Worm (Caenorhabditis elegans) whole organism, L1 larva: Measurements from ENCODE around the gene F10G7.10.

Experiments
- C16A3.4 ChIP-seq: fragments of 150-350 bp; optimal IDR thresholded peaks from 2 replicates; lab custom pipeline; 2014; ENCODE audit warnings: missing biosample characterization, missing genetic modification characterization
- F16B12.6 ChIP-seq: fragments of 150-350 bp; optimal IDR thresholded peaks from 2 replicates; lab custom pipeline; 2014; ENCODE audit warnings: missing biosample characterization, missing genetic modification characterization
- aha-1 ChIP-seq: fragments of 150-350 bp; optimal IDR thresholded peaks from 2 replicates; lab custom pipeline; 2014; ENCODE audit warnings: missing biosample characterization, missing genetic modification characterization
- alr-1 ChIP-seq: fragments of 200-800 bp; sonication (Bioruptor generic); optimal IDR thresholded peaks from 2 replicates; lab custom pipeline; 2018; ENCODE audit warnings: borderline replicate concordance, mild to moderate bottlenecking, missing genetic modification characterization, missing compliant biosample characterization
- blmp-1 ChIP-seq: fragments of 150-350 bp; optimal IDR thresholded peaks from 2 replicates; lab custom pipeline; 2014; ENCODE audit warnings: missing biosample characterization, missing genetic modification characterization
- ceh-63 ChIP-seq: fragments of 200-800 bp; sonication (Bioruptor generic); optimal IDR thresholded peaks from 2 replicates; lab custom pipeline; 2018; ENCODE audit warnings: mild to moderate bottlenecking, missing genetic modification characterization, missing compliant biosample characterization
- ceh-82 ChIP-seq, 3 experiments: fragments of 150-350 bp in 1 of 3; sonication (generic microtip) in 2 of 3; optimal IDR thresholded peaks; 2 replicates each; lab custom pipeline; 2014 to 2017; ENCODE audit warnings: missing biosample characterization in 3 of 3, missing genetic modification characterization in 3 of 3
- ces-1 ChIP-seq: fragments of 150-350 bp; optimal IDR thresholded peaks from 2 replicates; lab custom pipeline; 2014; ENCODE audit warnings: missing biosample characterization, missing genetic modification reagents, missing genetic modification characterization
- dpl-1 ChIP-seq, 3 experiments: fragments of 150-350 bp in 2 of 3; sonication (generic microtip) in 1 of 3; optimal IDR thresholded peaks; 2 replicates each; lab custom pipeline; 2014 to 2017; ENCODE audit warnings: missing biosample characterization in 3 of 3, missing genetic modification characterization in 3 of 3, missing genetic modification reagents in 3 of 3
- efl-3 ChIP-seq: fragments of 200-800 bp; sonication (Bioruptor generic); optimal IDR thresholded peaks from 2 replicates; lab custom pipeline; 2018; ENCODE audit warnings: mild to moderate bottlenecking, missing genetic modification characterization, missing compliant biosample characterization
- egl-13 ChIP-seq: sonication (generic microtip); optimal IDR thresholded peaks from 2 replicates; lab custom pipeline; 2016; ENCODE audit warnings: missing genotype, missing genetic modification reagents, missing genetic modification characterization, missing compliant biosample characterization
- hlh-17 ChIP-seq: fragments of 200-800 bp; sonication (Bioruptor generic); optimal IDR thresholded peaks from 2 replicates; lab custom pipeline; 2018; ENCODE audit warnings: missing genetic modification characterization, mild to moderate bottlenecking, missing compliant biosample characterization, moderate library complexity, borderline replicate concordance
- isw-1 ChIP-seq: fragments of 200-800 bp; sonication (Bioruptor generic); IDR thresholded peaks from 2 replicates; pipeline ENCODE4 v1.3.6; 2022; ENCODE audit warnings: missing genetic modification characterization, missing compliant biosample characterization
- lin-13 ChIP-seq: fragments of 150-350 bp; optimal IDR thresholded peaks from 2 replicates; lab custom pipeline; 2014; ENCODE audit warnings: missing biosample characterization, missing genetic modification reagents, missing genetic modification characterization
- lin-35 ChIP-seq, 2 experiments: fragments of 150-350 bp; optimal IDR thresholded peaks; 2 replicates each; lab custom pipeline; 2014; ENCODE audit warnings: missing biosample characterization in 2 of 2, missing genetic modification characterization in 2 of 2, missing genetic modification reagents in 2 of 2
- lsy-2 ChIP-seq, 2 experiments: fragments of 150-350 bp; optimal IDR thresholded peaks; 2 replicates each; lab custom pipeline; 2014; ENCODE audit warnings: missing biosample characterization in 2 of 2, missing genetic modification characterization in 2 of 2
- mdl-1 ChIP-seq, 2 experiments: fragments of 150-350 bp; optimal IDR thresholded peaks; 2 replicates each; lab custom pipeline; 2014 to 2017; ENCODE audit warnings: missing biosample characterization in 2 of 2, missing genetic modification characterization in 2 of 2, inconsistent platforms in 1 of 2
- mef-2 ChIP-seq: fragments of 150-350 bp; optimal IDR thresholded peaks from 2 replicates; lab custom pipeline; 2014; ENCODE audit warnings: missing biosample characterization, missing genetic modification characterization
- mep-1 ChIP-seq: fragments of 150-350 bp; optimal IDR thresholded peaks from 2 replicates; lab custom pipeline; 2014; ENCODE audit warnings: missing biosample characterization, missing genetic modification characterization
- nhr-11 ChIP-seq: fragments of 150-350 bp; optimal IDR thresholded peaks from 2 replicates; lab custom pipeline; 2014; ENCODE audit warnings: missing biosample characterization, missing genetic modification characterization
- nhr-20 ChIP-seq: sonication (generic microtip); optimal IDR thresholded peaks from 2 replicates; lab custom pipeline; 2016; ENCODE audit warnings: mild to moderate bottlenecking, missing genetic modification characterization, missing compliant biosample characterization
- nhr-237 ChIP-seq: fragments of 150-350 bp; optimal IDR thresholded peaks from 2 replicates; lab custom pipeline; 2014; ENCODE audit warnings: missing biosample characterization, missing genetic modification characterization
- nhr-85 ChIP-seq: sonication (generic microtip); peaks from one replicate; lab custom pipeline; 2016; ENCODE audit warnings: missing genetic modification characterization, inconsistent platforms, missing compliant biosample characterization
- nhr-90 ChIP-seq: sonication (generic microtip); optimal IDR thresholded peaks from 2 replicates; lab custom pipeline; 2016; ENCODE audit warnings: mild to moderate bottlenecking, missing genetic modification characterization, missing compliant biosample characterization; ENCODE audit not compliant: poor library complexity
- pag-3 ChIP-seq: sonication (generic microtip); optimal IDR thresholded peaks from 2 replicates; lab custom pipeline; 2017; ENCODE audit warnings: missing genetic modification characterization, mild to moderate bottlenecking, missing compliant biosample characterization, antibody characterized with exemption, borderline replicate concordance; ENCODE audit not compliant: insufficient read depth
- pax-3 ChIP-seq: fragments of 200-800 bp; sonication (Bioruptor generic); optimal IDR thresholded peaks from 2 replicates; lab custom pipeline; 2018; ENCODE audit warnings: mild to moderate bottlenecking, missing genetic modification characterization, moderate library complexity, missing compliant biosample characterization
- rnt-1 ChIP-seq: sonication (generic microtip); optimal IDR thresholded peaks from 2 replicates; lab custom pipeline; 2016; ENCODE audit warnings: mild to moderate bottlenecking, missing genetic modification characterization, moderate library complexity, missing compliant biosample characterization
- skn-1 ChIP-seq: fragments of 150-350 bp; optimal IDR thresholded peaks from 2 replicates; lab custom pipeline; 2014; ENCODE audit warnings: missing biosample characterization, missing genetic modification characterization
- snu-23 ChIP-seq: sonication (generic microtip); optimal IDR thresholded peaks from 2 replicates; lab custom pipeline; 2016; ENCODE audit warnings: missing genetic modification characterization, missing compliant biosample characterization
- sox-4 ChIP-seq: sonication (generic microtip); optimal IDR thresholded peaks from 2 replicates; lab custom pipeline; 2016; ENCODE audit warnings: missing genetic modification characterization, missing compliant biosample characterization
- sptf-1 ChIP-seq: fragments of 150-350 bp; optimal IDR thresholded peaks from 2 replicates; lab custom pipeline; 2014; ENCODE audit warnings: missing biosample characterization, missing genetic modification characterization
- sup-37 ChIP-seq: fragments of 200-800 bp; sonication (Bioruptor generic); optimal IDR thresholded peaks from 2 replicates; lab custom pipeline; 2018; ENCODE audit warnings: mild to moderate bottlenecking, missing genetic modification characterization, missing compliant biosample characterization
- swsn-7 ChIP-seq: sonication (generic microtip); optimal IDR thresholded peaks from 2 replicates; lab custom pipeline; 2016; ENCODE audit warnings: missing genetic modification characterization, missing compliant biosample characterization
- tlp-1 ChIP-seq: fragments of 150-350 bp; optimal IDR thresholded peaks from 2 replicates; lab custom pipeline; 2014; ENCODE audit warnings: missing biosample characterization, missing genetic modification characterization
- unc-130 ChIP-seq: fragments of 150-350 bp; optimal IDR thresholded peaks from 2 replicates; lab custom pipeline; 2017; ENCODE audit warnings: missing biosample characterization, missing genetic modification characterization, inconsistent platforms
- unc-30 ChIP-seq: sonication (generic microtip); optimal IDR thresholded peaks from 2 replicates; lab custom pipeline; 2017; ENCODE audit warnings: missing biosample characterization, missing genetic modification characterization
- unc-62 ChIP-seq: fragments of 150-350 bp; optimal IDR thresholded peaks from 2 replicates; lab custom pipeline; 2014; ENCODE audit warnings: missing biosample characterization, missing genetic modification reagents, missing genetic modification characterization
- zag-1 ChIP-seq: fragments of 150-350 bp; optimal IDR thresholded peaks from 2 replicates; lab custom pipeline; 2014; ENCODE audit warnings: missing biosample characterization, missing genetic modification characterization
- ztf-11 ChIP-seq, 2 experiments: sonication (generic microtip); optimal IDR thresholded peaks; 2 replicates each; lab custom pipeline; 2016 to 2017; ENCODE audit warnings: missing genetic modification characterization in 2 of 2, missing biosample characterization in 1 of 2, missing compliant biosample characterization in 1 of 2

F10G7.10 gene

ce11 chrII:4706359-4706871, 19.6 kb downstream of the F10G7.10 start, which contains the start of the genes F10G7.9 and tsn-1 (continued):
- TF ChIP-seq hlh-17 (GFP tag; lab: Kevin White, UChicago) (no peak), snu-23 (peak; percentile 68), ces-1 (GFP tag; lab: Kevin White, UChicago) (no peak), lin-35 (GFP tag; optimal IDR thresholded peaks at IDR 0.05; lab: Kevin White, UChicago) (peak; percentile 61 to 86), mef-2 (tag; lab: Kevin White, UChicago) (no peak), rnt-1 (tag; lab: Kevin White, UChicago) (peak; percentile 69), unc-30 (tag; lab: Kevin White, UChicago) (no peak), tlp-1 (tag; lab: Kevin White, UChicago) (no peak), nhr-85 (peak; percentile 74), sox-4 (no peak), nhr-20 (tag; lab: Kevin White, UChicago) (peak; percentile 58), lsy-2 (tag; optimal IDR thresholded peaks at IDR 0.05; lab: Kevin White, UChicago) (peak; percentile 93 to 98), egl-13 (no peak), ceh-82 (tag; optimal IDR thresholded peaks at IDR 0.05; lab: Kevin White, UChicago) (peak; percentile 21 to 62 (median 38)), isw-1 (GFP tag; lab: Robert Waterston, UW) (peak; percentile 50), skn-1 (tag; lab: Kevin White, UChicago) (peak; percentile 59), nhr-11 (tag; lab: Kevin White, UChicago) (no peak), sptf-1 (no peak), nhr-90 (peak; percentile 2), zag-1 (tag; lab: Kevin White, UChicago) (no peak), nhr-237 (tag; lab: Kevin White, UChicago) (no peak), unc-130 (peak; percentile 32), sup-37 (GFP tag; lab: Kevin White, UChicago) (no peak), mdl-1 (tag; optimal IDR thresholded peaks at IDR 0.05; lab: Kevin White, UChicago) (peak in 1 of 2 experiments; percentile 59), F16B12.6 (tag; lab: Kevin White, UChicago) (peak; percentile 41), unc-62 (GFP tag; lab: Kevin White, UChicago) (no peak)

- TF ChIP-seq mep-1 (tag; lab: Kevin White, UChicago), result no peak
- no peak for TF ChIP-seq nhr-85
- TF ChIP-seq tlp-1 (tag; lab: Kevin White, UChicago), result no peak
- no peak for TF ChIP-seq blmp-1 (tag; lab: Kevin White, UChicago)
- TF ChIP-seq hlh-17 (GFP tag; lab: Kevin White, UChicago), result no peak
- TF ChIP-seq ztf-11 (tag; optimal IDR thresholded peaks at IDR 0.05; lab: Kevin White, UChicago), result no peak
- no peak for TF ChIP-seq C16A3.4 (tag; lab: Kevin White, UChicago)
- TF ChIP-seq nhr-90, result no peak
- no peak for TF ChIP-seq efl-3 (GFP tag; lab: Kevin White, UChicago)
- no peak for TF ChIP-seq dpl-1 (GFP tag; optimal IDR thresholded peaks at IDR 0.05; lab: Kevin White, UChicago)
- TF ChIP-seq lin-13 (GFP tag; lab: Kevin White, UChicago), result no peak
- no peak for TF ChIP-seq pax-3 (tag; lab: Kevin White, UChicago)
- no peak for TF ChIP-seq alr-1
- no peak for TF ChIP-seq snu-23
- no peak for TF ChIP-seq aha-1
- TF ChIP-seq ceh-63, result no peak
- no peak for TF ChIP-seq sptf-1
- TF ChIP-seq swsn-7 (tag; lab: Kevin White, UChicago), result no peak
- no peak for TF ChIP-seq pag-3 (tag; lab: Kevin White, UChicago)
- TF ChIP-seq ces-1 (GFP tag; lab: Kevin White, UChicago), result no peak
These were observed 23.1 kb downstream of the F10G7.10 start for ce11 chrII:4703011-4703410.
